Worm (Caenorhabditis elegans) whole organism, L3 larva: ENCODE results near the gene mrpl-18.
A peak's percentile ranks its signal among the peaks of the same experiment; 100 is the strongest.

Experiments used
- lin-15B ChIP-seq: fragments of 150-350 bp; optimal IDR thresholded peaks from 2 replicates; lab custom pipeline; 2014; ENCODE audit warnings: missing biosample characterization, missing genetic modification characterization
- nhr-77 ChIP-seq: fragments of 150-350 bp; optimal IDR thresholded peaks from 2 replicates; lab custom pipeline; 2014; ENCODE audit warnings: missing biosample characterization, missing genetic modification characterization

DNA sequence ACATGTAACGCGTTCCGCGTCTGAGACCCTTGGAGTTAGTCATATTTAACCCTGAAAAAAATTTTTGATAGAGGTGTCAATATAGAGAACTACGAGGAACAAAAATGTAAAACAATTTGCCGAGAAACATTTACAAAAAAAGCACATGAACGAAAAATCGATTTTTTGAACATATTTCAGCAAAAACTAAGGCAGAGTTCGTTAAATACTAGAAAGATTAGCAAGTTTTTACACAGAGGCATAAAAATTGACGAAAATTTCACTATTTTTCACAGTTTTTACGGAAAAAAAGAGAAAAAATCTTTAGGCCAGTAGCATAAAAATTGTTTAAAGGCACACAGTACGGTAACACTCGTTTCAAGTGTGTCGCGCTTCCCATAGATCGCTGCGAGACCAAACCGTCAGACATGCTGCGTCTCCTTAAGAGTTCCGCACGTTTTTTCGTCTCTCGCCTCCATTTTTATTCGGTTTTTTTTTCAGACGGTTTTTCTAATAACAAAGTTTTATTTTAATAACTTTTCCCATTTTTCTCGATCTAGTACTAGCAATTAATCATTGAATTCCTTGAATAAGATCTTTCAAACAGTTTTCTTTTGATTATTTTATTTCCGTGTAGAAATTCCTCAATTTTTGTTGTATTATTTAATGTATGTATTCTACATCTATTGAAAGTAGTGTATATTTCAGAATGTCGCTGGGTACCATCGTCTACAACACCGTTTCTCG is 14.5 kb upstream of the mrpl-18 start, which contains the start of the genes rpl-21 and C14B9.10:
- TF ChIP-seq lin-15B (tag; lab: Kevin White, UChicago) (peak; percentile 87), nhr-77 (tag; lab: Kevin White, UChicago) (no peak)
